Fruit fly (Drosophila melanogaster): Measurements from ENCODE around the gene CG31140.
A peak's percentile ranks its signal among the peaks of the same experiment; 100 is the strongest.

The CG31140 gene

DNA sequence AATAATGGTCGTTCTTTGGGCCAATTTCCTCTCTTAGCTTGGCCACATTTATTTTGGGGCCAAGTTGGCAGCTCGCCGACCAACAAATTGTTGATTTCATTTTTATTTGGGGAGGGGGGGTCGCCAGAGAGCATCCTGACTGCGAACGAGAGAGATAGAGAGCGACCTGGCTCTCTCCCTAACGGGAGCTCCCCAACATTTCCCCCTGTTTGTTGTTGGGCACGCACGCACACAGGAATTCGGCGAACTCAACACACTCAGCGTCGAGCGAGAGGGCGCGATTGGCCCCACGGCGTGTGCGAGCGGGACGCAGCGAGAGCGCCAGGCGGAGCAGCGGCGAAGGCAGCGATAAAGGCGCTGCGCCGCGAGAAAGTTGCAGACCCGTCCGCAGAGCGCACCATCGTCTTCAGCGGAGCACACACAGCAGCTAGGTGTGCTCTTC is at the start of gene CG31140 (continued):
- no peak for TF ChIP-seq maf-S (GFP tag; optimal IDR thresholded peaks at IDR 0.05)
- peak; percentile 64 for TF ChIP-seq Hand (GFP tag; optimal IDR thresholded peaks at IDR 0.05)
- no peak for TF ChIP-seq NfI (GFP tag; optimal IDR thresholded peaks at IDR 0.05)
- no peak for TF ChIP-seq fd96Cb (tag; optimal IDR thresholded peaks at IDR 0.05)
- peak; percentile 12 for TF ChIP-seq BtbVII (GFP tag; optimal IDR thresholded peaks at IDR 0.05)
- no peak for TF ChIP-seq Xrp1 (GFP tag; IDR thresholded peaks at IDR 0.05)
- no peak for TF ChIP-seq lmd (GFP tag; IDR thresholded peaks at IDR 0.05)
- TF ChIP-seq CG4707 (GFP tag; optimal IDR thresholded peaks at IDR 0.05) = no peak
- TF ChIP-seq Ptx1 (GFP tag; IDR thresholded peaks at IDR 0.05) = no peak
- no peak for TF ChIP-seq tio (GFP tag; optimal IDR thresholded peaks at IDR 0.05)
- no peak for TF ChIP-seq ro (GFP tag; IDR thresholded peaks at IDR 0.05)
- no peak for TF ChIP-seq TFAM (GFP tag; optimal IDR thresholded peaks at IDR 0.05)
- TF ChIP-seq peb (GFP tag; IDR thresholded peaks at IDR 0.05) = no peak
- TF ChIP-seq bbx (GFP tag; IDR thresholded peaks at IDR 0.05; ENCODE audit: partially characterized antibody) = no peak
- peak; percentile 7 for TF ChIP-seq Lhr (GFP tag; optimal IDR thresholded peaks at IDR 0.05)
- TF ChIP-seq cato (GFP tag; optimal IDR thresholded peaks at IDR 0.05; ENCODE audit: borderline replicate concordance) = no peak
- TF ChIP-seq Sry-β (GFP tag; optimal IDR thresholded peaks at IDR 0.05) = no peak
- TF ChIP-seq Gug (GFP tag; IDR thresholded peaks at IDR 0.05) = no peak
- no peak for TF ChIP-seq CG7928 (GFP tag; optimal IDR thresholded peaks at IDR 0.05)
- no peak for TF ChIP-seq gcm (GFP tag; optimal IDR thresholded peaks at IDR 0.05)
- TF ChIP-seq CG7987 (GFP tag; optimal IDR thresholded peaks at IDR 0.05) = no peak
- no peak for TF ChIP-seq CG43689 (GFP tag; IDR thresholded peaks at IDR 0.05)

DNA sequence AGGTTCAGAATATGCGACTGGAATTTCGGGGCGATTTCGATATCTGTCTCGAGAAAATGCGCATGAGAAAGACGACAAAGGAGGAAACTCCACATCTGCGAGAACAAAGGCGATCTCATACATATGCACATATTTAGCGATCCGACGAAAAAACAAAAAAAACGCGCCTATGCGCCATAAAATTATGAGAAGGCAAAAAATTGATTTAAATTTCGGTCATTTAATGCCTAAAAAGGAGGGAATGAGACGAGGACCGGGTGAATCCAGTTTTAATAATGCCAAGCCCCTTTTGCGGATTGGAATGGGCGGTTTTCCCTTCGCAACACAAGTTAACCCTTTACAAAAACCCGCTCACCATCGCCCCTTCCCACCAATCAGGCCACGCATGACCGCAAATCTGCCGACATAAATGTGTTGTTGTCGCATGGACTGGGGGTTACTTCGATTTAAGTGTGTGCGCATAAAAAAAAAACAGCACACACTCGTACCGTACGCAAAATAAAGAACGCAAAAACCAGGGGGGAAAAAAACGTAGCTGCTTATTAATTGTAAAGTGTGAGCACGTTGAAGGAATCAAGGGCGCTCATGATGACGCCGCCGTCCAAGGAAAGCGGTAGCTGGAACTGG is 48.5 kb upstream of the CG31140 start:
- TF ChIP-seq CG1832 (GFP tag; optimal IDR thresholded peaks at IDR 0.05) (no peak), CG6175 (GFP tag; IDR thresholded peaks at IDR 0.05) (no peak), pros (GFP tag; optimal IDR thresholded peaks at IDR 0.05) (peak; percentile 18), sqz (GFP tag; optimal IDR thresholded peaks at IDR 0.05) (peak; percentile 65), CG13624 (GFP tag; optimal IDR thresholded peaks at IDR 0.05) (peak; percentile 15), abd-A (tag; optimal IDR thresholded peaks at IDR 0.05) (peak; percentile 76), CG13287 (GFP tag; IDR thresholded peaks at IDR 0.05; ENCODE audit: partially characterized antibody) (0 out of 2 replicates have a peak, but pooled peaks have one; percentile 8), sd (tag; optimal IDR thresholded peaks at IDR 0.05) (peak; percentile 88), repo (GFP tag; optimal IDR thresholded peaks at IDR 0.05) (no peak), hb (GFP tag; IDR thresholded peaks at IDR 0.05; ENCODE audit: partially characterized antibody) (no peak), Med (GFP tag) (peak; percentile 44), CG11695 (GFP tag; IDR thresholded peaks at IDR 0.05) (0 out of 3 replicates have a peak, but pooled peaks have one; percentile 14), CG13894 (tag; optimal IDR thresholded peaks at IDR 0.05) (peak; percentile 25), vvl (GFP tag; IDR thresholded peaks at IDR 0.05) (peak; percentile 67; the same call in 1 of the 2 replicates), cwo (GFP tag; optimal IDR thresholded peaks at IDR 0.05) (peak; percentile 56), chinmo (GFP tag; IDR thresholded peaks at IDR 0.05; ENCODE audit: partially characterized antibody) (peak; percentile 88; the same call in 2 of the 4 replicates)

Data from whole organism, embryonic.